Worm (Caenorhabditis elegans) whole organism, L1 larva: ENCODE data around the gene Y45F3A.5.

Source experiments
- C04F5.9 ChIP-seq: sonication (generic microtip); optimal IDR thresholded peaks from 2 replicates; lab custom pipeline; 2016; ENCODE audit warnings: missing genetic modification characterization, missing compliant biosample characterization
- F16B12.6 ChIP-seq: fragments of 150-350 bp; optimal IDR thresholded peaks from 2 replicates; lab custom pipeline; 2014; ENCODE audit warnings: missing biosample characterization, missing genetic modification characterization
- ama-1 ChIP-seq: fragments of 150-350 bp; optimal IDR thresholded peaks from 2 replicates; lab custom pipeline; 2014
- ceh-63 ChIP-seq: fragments of 200-800 bp; sonication (Bioruptor generic); optimal IDR thresholded peaks from 2 replicates; lab custom pipeline; 2018; ENCODE audit warnings: mild to moderate bottlenecking, missing genetic modification characterization, missing compliant biosample characterization
- ceh-8 ChIP-seq: fragments of 200-800 bp; sonication (Bioruptor generic); optimal IDR thresholded peaks from 2 replicates; lab custom pipeline; 2018; ENCODE audit warnings: mild to moderate bottlenecking, missing genetic modification characterization, moderate library complexity, missing compliant biosample characterization
- ceh-88 ChIP-seq: fragments of 200-800 bp; sonication (Bioruptor generic); IDR thresholded peaks from 2 replicates; pipeline ENCODE4 v1.3.6; 2022; ENCODE audit warnings: missing genetic modification characterization, missing compliant biosample characterization
- ceh-90 ChIP-seq: sonication (generic microtip); optimal IDR thresholded peaks from 2 replicates; lab custom pipeline; 2016; ENCODE audit warnings: missing genetic modification characterization, missing compliant biosample characterization
- dpl-1 ChIP-seq, 3 experiments: fragments of 150-350 bp in 2 of 3; sonication (generic microtip) in 1 of 3; optimal IDR thresholded peaks; 2 replicates each; lab custom pipeline; 2014 to 2017; ENCODE audit warnings: missing biosample characterization in 3 of 3, missing genetic modification characterization in 3 of 3, missing genetic modification reagents in 3 of 3
- dsc-1 ChIP-seq: sonication (generic microtip); optimal IDR thresholded peaks from 2 replicates; lab custom pipeline; 2016; ENCODE audit warnings: mild to moderate bottlenecking, missing genetic modification characterization, missing compliant biosample characterization
- egl-13 ChIP-seq: sonication (generic microtip); optimal IDR thresholded peaks from 2 replicates; lab custom pipeline; 2016; ENCODE audit warnings: missing genotype, missing genetic modification reagents, missing genetic modification characterization, missing compliant biosample characterization
- elt-3 ChIP-seq, 6 experiments: fragments of 150-350 bp in 1 of 6; sonication (generic microtip); optimal IDR thresholded peaks; 2 replicates each; lab custom pipeline; 2017 to 2018; ENCODE audit warnings: missing biosample characterization in 6 of 6, missing genetic modification characterization in 6 of 6, inconsistent platforms in 1 of 6
- fkh-4 ChIP-seq: sonication (generic microtip); optimal IDR thresholded peaks from 2 replicates; lab custom pipeline; 2016; ENCODE audit warnings: missing compliant biosample characterization, missing genetic modification characterization, borderline replicate concordance
- fkh-8 ChIP-seq: sonication (generic microtip); optimal IDR thresholded peaks from 2 replicates; lab custom pipeline; 2016; ENCODE audit warnings: mild to moderate bottlenecking, missing genetic modification characterization, missing compliant biosample characterization
- fos-1 ChIP-seq: fragments of 150-350 bp; optimal IDR thresholded peaks from 2 replicates; lab custom pipeline; 2014; ENCODE audit warnings: missing biosample characterization, missing genetic modification characterization
- hlh-17 ChIP-seq: fragments of 200-800 bp; sonication (Bioruptor generic); optimal IDR thresholded peaks from 2 replicates; lab custom pipeline; 2018; ENCODE audit warnings: missing genetic modification characterization, mild to moderate bottlenecking, missing compliant biosample characterization, moderate library complexity, borderline replicate concordance
- irx-1 ChIP-seq: sonication (generic microtip); optimal IDR thresholded peaks from 2 replicates; lab custom pipeline; 2016; ENCODE audit warnings: missing genetic modification characterization, missing compliant biosample characterization
- isw-1 ChIP-seq: fragments of 200-800 bp; sonication (Bioruptor generic); IDR thresholded peaks from 2 replicates; pipeline ENCODE4 v1.3.6; 2022; ENCODE audit warnings: missing genetic modification characterization, missing compliant biosample characterization
- jun-1 ChIP-seq: fragments of 150-350 bp; optimal IDR thresholded peaks from 2 replicates; lab custom pipeline; 2014; ENCODE audit warnings: missing biosample characterization, missing genetic modification reagents, missing genetic modification characterization
- lin-13 ChIP-seq: fragments of 150-350 bp; optimal IDR thresholded peaks from 2 replicates; lab custom pipeline; 2014; ENCODE audit warnings: missing biosample characterization, missing genetic modification reagents, missing genetic modification characterization
- lin-14 ChIP-seq: fragments of 200-800 bp; sonication (Bioruptor generic); optimal IDR thresholded peaks from 2 replicates; lab custom pipeline; 2018; ENCODE audit warnings: mild to moderate bottlenecking, missing genetic modification characterization, moderate library complexity, missing compliant biosample characterization
- lin-15B ChIP-seq: fragments of 150-350 bp; sonication (generic microtip); optimal IDR thresholded peaks from 3 replicates; lab custom pipeline; 2014; ENCODE audit warnings: missing biosample characterization, missing genetic modification characterization
- mab-9 ChIP-seq: fragments of 200-800 bp; sonication (Bioruptor generic); IDR thresholded peaks from 2 replicates; pipeline ENCODE4 v1.3.6; 2022; ENCODE audit warnings: missing genetic modification reagents, missing genetic modification characterization, missing compliant biosample characterization
- mdl-1 ChIP-seq, 2 experiments: fragments of 150-350 bp; optimal IDR thresholded peaks; 2 replicates each; lab custom pipeline; 2014 to 2017; ENCODE audit warnings: missing biosample characterization in 2 of 2, missing genetic modification characterization in 2 of 2, inconsistent platforms in 1 of 2
- mef-2 ChIP-seq: fragments of 150-350 bp; optimal IDR thresholded peaks from 2 replicates; lab custom pipeline; 2014; ENCODE audit warnings: missing biosample characterization, missing genetic modification characterization
- nhr-11 ChIP-seq: fragments of 150-350 bp; optimal IDR thresholded peaks from 2 replicates; lab custom pipeline; 2014; ENCODE audit warnings: missing biosample characterization, missing genetic modification characterization
- nhr-20 ChIP-seq: sonication (generic microtip); optimal IDR thresholded peaks from 2 replicates; lab custom pipeline; 2016; ENCODE audit warnings: mild to moderate bottlenecking, missing genetic modification characterization, missing compliant biosample characterization
- nhr-28 ChIP-seq: fragments of 150-350 bp; optimal IDR thresholded peaks from 2 replicates; lab custom pipeline; 2014; ENCODE audit warnings: missing biosample characterization, missing genetic modification characterization
- nhr-47 ChIP-seq: sonication (generic microtip); optimal IDR thresholded peaks from 2 replicates; lab custom pipeline; 2016; ENCODE audit warnings: mild to moderate bottlenecking, missing genetic modification characterization, moderate library complexity, missing compliant biosample characterization
- nhr-71 ChIP-seq: sonication (generic microtip); optimal IDR thresholded peaks from 2 replicates; lab custom pipeline; 2016; ENCODE audit warnings: mild to moderate bottlenecking, missing genetic modification characterization, moderate library complexity, missing compliant biosample characterization
- nhr-76 ChIP-seq: sonication (generic microtip); optimal IDR thresholded peaks from 2 replicates; lab custom pipeline; 2017; ENCODE audit warnings: missing biosample characterization, missing genetic modification characterization
- nhr-85 ChIP-seq: sonication (generic microtip); peaks from one replicate; lab custom pipeline; 2016; ENCODE audit warnings: missing genetic modification characterization, inconsistent platforms, missing compliant biosample characterization
- nhr-90 ChIP-seq: sonication (generic microtip); optimal IDR thresholded peaks from 2 replicates; lab custom pipeline; 2016; ENCODE audit warnings: mild to moderate bottlenecking, missing genetic modification characterization, missing compliant biosample characterization; ENCODE audit not compliant: poor library complexity
- pax-3 ChIP-seq: fragments of 200-800 bp; sonication (Bioruptor generic); optimal IDR thresholded peaks from 2 replicates; lab custom pipeline; 2018; ENCODE audit warnings: mild to moderate bottlenecking, missing genetic modification characterization, moderate library complexity, missing compliant biosample characterization
- rnt-1 ChIP-seq: sonication (generic microtip); optimal IDR thresholded peaks from 2 replicates; lab custom pipeline; 2016; ENCODE audit warnings: mild to moderate bottlenecking, missing genetic modification characterization, moderate library complexity, missing compliant biosample characterization
- skn-1 ChIP-seq: fragments of 150-350 bp; optimal IDR thresholded peaks from 2 replicates; lab custom pipeline; 2014; ENCODE audit warnings: missing biosample characterization, missing genetic modification characterization
- snpc-4 ChIP-seq: fragments of 150-350 bp; optimal IDR thresholded peaks from 2 replicates; lab custom pipeline; 2014; ENCODE audit warnings: missing biosample characterization, missing genetic modification characterization
- snu-23 ChIP-seq: sonication (generic microtip); optimal IDR thresholded peaks from 2 replicates; lab custom pipeline; 2016; ENCODE audit warnings: missing genetic modification characterization, missing compliant biosample characterization
- sox-4 ChIP-seq: sonication (generic microtip); optimal IDR thresholded peaks from 2 replicates; lab custom pipeline; 2016; ENCODE audit warnings: missing genetic modification characterization, missing compliant biosample characterization
- swsn-7 ChIP-seq: sonication (generic microtip); optimal IDR thresholded peaks from 2 replicates; lab custom pipeline; 2016; ENCODE audit warnings: missing genetic modification characterization, missing compliant biosample characterization
- tbx-2 ChIP-seq: sonication (generic microtip); optimal IDR thresholded peaks from 2 replicates; lab custom pipeline; 2016; ENCODE audit warnings: missing genetic modification characterization, missing compliant biosample characterization
- tlp-1 ChIP-seq: fragments of 150-350 bp; optimal IDR thresholded peaks from 2 replicates; lab custom pipeline; 2014; ENCODE audit warnings: missing biosample characterization, missing genetic modification characterization
- unc-130 ChIP-seq: fragments of 150-350 bp; optimal IDR thresholded peaks from 2 replicates; lab custom pipeline; 2017; ENCODE audit warnings: missing biosample characterization, missing genetic modification characterization, inconsistent platforms
- unc-62 ChIP-seq: fragments of 150-350 bp; optimal IDR thresholded peaks from 2 replicates; lab custom pipeline; 2014; ENCODE audit warnings: missing biosample characterization, missing genetic modification reagents, missing genetic modification characterization
- unc-86 ChIP-seq: sonication (generic microtip); optimal IDR thresholded peaks from 2 replicates; lab custom pipeline; 2016; ENCODE audit warnings: missing genetic modification characterization, missing compliant biosample characterization
- xbp-1 ChIP-seq: sonication (generic microtip); optimal IDR thresholded peaks from 2 replicates; lab custom pipeline; 2016; ENCODE audit warnings: missing genetic modification characterization, missing compliant biosample characterization
- ztf-11 ChIP-seq, 2 experiments: sonication (generic microtip); optimal IDR thresholded peaks; 2 replicates each; lab custom pipeline; 2016 to 2017; ENCODE audit warnings: missing genetic modification characterization in 2 of 2, missing biosample characterization in 1 of 2, missing compliant biosample characterization in 1 of 2
- ztf-4 ChIP-seq: fragments of 150-350 bp; optimal IDR thresholded peaks from 2 replicates; lab custom pipeline; 2014; ENCODE audit warnings: missing biosample characterization, missing genetic modification characterization

Y45F3A.5 gene

DNA sequence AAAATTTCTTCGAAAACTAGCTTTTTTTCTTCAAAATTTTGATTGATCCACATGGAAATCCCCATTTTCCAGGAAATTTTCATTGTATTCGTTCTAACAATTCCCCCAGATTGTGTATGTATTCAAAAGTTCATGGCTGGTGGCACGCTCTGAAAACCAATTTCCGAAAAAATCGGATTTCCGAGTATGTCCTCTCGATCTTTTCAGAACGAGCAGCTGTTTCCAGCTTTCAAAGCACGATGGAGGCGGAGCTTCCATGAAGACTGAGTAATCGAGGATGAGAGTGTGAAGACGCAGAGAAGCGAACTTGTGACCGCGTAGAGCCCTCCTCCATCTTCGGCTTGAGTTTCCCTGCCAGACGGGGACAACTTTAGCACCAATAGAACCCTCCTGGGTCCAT lies 18.2 kb upstream of the Y45F3A.5 start:
- TF ChIP-seq dsc-1 (tag; lab: Kevin White, UChicago) (peak; percentile 51), mef-2 (peak; percentile 24), mdl-1 (tag; optimal IDR thresholded peaks at IDR 0.05; lab: Kevin White, UChicago) (no peak), fkh-8 (peak; percentile 98), swsn-7 (tag; lab: Kevin White, UChicago) (peak; percentile 13), rnt-1 (no peak), lin-15B (tag; lab: Kevin White, UChicago) (no peak), irx-1 (tag; lab: Kevin White, UChicago) (no peak), nhr-47 (tag; lab: Kevin White, UChicago) (peak; percentile 65), nhr-71 (tag; lab: Kevin White, UChicago) (peak; percentile 72), ceh-88 (no peak), dpl-1 (GFP tag; optimal IDR thresholded peaks at IDR 0.05; lab: Kevin White, UChicago) (no peak), lin-14 (GFP tag; lab: Kevin White, UChicago) (peak; percentile 26), F16B12.6 (peak; percentile 4)

DNA sequence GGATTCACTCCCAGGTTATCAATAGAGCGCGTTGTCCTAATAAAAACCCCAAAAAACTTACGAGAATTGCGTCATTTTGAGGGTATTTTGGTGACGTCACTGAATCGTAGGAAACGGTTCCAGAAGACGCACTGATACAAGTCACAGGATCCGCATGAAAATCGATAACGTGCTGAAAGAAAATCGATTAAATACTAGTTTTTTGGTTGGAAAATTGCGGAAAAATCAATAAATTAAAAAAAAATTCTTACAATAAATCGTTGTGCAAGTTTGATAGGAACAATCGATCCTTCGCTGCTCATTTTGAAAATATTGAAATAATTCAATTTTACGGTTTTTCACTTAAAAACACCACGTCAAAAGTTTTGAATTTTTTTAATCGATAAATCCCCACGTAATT lies 17.1 kb upstream of the Y45F3A.5 start, which contains the start of gene Y39A1A.2:
TSS of gene Y39A1A.2 (minus strand) at position 319 of the 400 bp plus-strand sequence.
- TF ChIP-seq ztf-4 (tag; lab: Kevin White, UChicago) (no peak), xbp-1 (no peak), snpc-4 (no peak), unc-62 (no peak), skn-1 (tag; lab: Kevin White, UChicago) (no peak), ceh-63 (GFP tag; lab: Kevin White, UChicago) (no peak), nhr-28 (tag; lab: Kevin White, UChicago) (no peak), nhr-11 (tag; lab: Kevin White, UChicago) (no peak)

- TF ChIP-seq pax-3 (tag; lab: Kevin White, UChicago) (peak; percentile 74), swsn-7 (tag; lab: Kevin White, UChicago) (peak; percentile 20), egl-13 (peak; percentile 58), elt-3 (tag; optimal IDR thresholded peaks at IDR 0.05; lab: Kevin White, UChicago) (no peak), snu-23 (GFP tag; lab: Kevin White, UChicago) (no peak), hlh-17 (GFP tag; lab: Kevin White, UChicago) (no peak), nhr-90 (tag; lab: Kevin White, UChicago) (no peak), rnt-1 (no peak), dsc-1 (tag; lab: Kevin White, UChicago) (peak; percentile 95), nhr-76 (tag; lab: Kevin White, UChicago) (no peak), ceh-90 (no peak), isw-1 (GFP tag; lab: Robert Waterston, UW) (no peak), lin-15B (tag; lab: Kevin White, UChicago) (no peak), tlp-1 (tag; lab: Kevin White, UChicago) (no peak), unc-130 (tag; lab: Kevin White, UChicago) (no peak), nhr-47 (tag; lab: Kevin White, UChicago) (peak; percentile 58), jun-1 (no peak), fkh-8 (peak; percentile 84), dpl-1 (GFP tag; optimal IDR thresholded peaks at IDR 0.05; lab: Kevin White, UChicago) (no peak), tbx-2 (no peak), mab-9 (no peak), irx-1 (tag; lab: Kevin White, UChicago) (no peak), nhr-20 (tag; lab: Kevin White, UChicago) (peak; percentile 6), C04F5.9 (tag; lab: Kevin White, UChicago) (no peak), ztf-4 (tag; lab: Kevin White, UChicago) (no peak), fos-1 (tag; lab: Kevin White, UChicago) (no peak), sox-4 (tag; lab: Kevin White, UChicago) (peak; percentile 4), fkh-4 (tag; lab: Kevin White, UChicago) (no peak), ceh-8 (GFP tag; lab: Kevin White, UChicago) (no peak), lin-14 (GFP tag; lab: Kevin White, UChicago) (peak; percentile 39), ztf-11 (tag; optimal IDR thresholded peaks at IDR 0.05; lab: Kevin White, UChicago) (no peak), lin-13 (no peak), nhr-28 (tag; lab: Kevin White, UChicago) (no peak), ama-1 (lab: Kevin White, UChicago) (no peak), unc-86 (no peak), nhr-11 (tag; lab: Kevin White, UChicago) (no peak), nhr-71 (tag; lab: Kevin White, UChicago) (peak; percentile 53), nhr-85 (tag; lab: Kevin White, UChicago) (no peak), ceh-63 (GFP tag; lab: Kevin White, UChicago) (no peak)
Measured at ce11 chrIII:10600894-10601293, 14.8 kb upstream of the Y45F3A.5 start.
